Fruit fly (Drosophila melanogaster): ENCODE data around the gene CG31516.

CG31516 gene

DNA sequence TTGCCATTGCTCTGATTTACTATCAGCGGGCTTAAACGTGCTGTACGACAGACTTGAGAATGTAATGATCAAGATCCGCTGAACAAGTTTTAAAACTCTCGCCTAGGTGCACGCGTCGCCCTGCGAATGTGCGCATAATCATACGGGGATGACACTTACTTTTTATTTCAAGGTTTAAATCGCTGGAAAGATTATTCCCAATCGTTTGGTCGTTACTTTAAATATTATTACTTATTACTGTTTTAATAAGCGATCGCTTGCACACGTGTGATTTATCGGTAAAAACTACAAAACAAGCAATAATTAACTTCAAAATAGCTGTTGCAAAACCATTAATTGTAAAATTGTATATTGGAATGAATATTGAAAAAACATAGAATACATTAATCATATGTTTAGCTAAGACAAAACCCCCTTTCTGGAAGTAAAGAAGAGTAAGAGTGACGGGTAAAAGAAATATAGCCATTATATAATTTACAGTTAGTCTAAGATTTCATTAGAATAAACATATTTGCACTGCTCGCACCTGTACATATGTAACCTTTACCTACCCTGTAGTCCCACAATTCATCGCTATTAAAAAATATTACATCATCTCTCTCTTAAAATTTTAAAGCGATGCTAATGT is 9.3 kb upstream of the CG31516 start, which contains the start of gene DhpD (continued):
- peak; percentile 63 for TF ChIP-seq fd96Cb (tag; optimal IDR thresholded peaks at IDR 0.05)
- TF ChIP-seq CG32772 (GFP tag; IDR thresholded peaks at IDR 0.05): peak; percentile 39
- no peak for TF ChIP-seq CG10565 (GFP tag; optimal IDR thresholded peaks at IDR 0.05)
- peak; percentile 94 for TF ChIP-seq CG3995 (GFP tag; optimal IDR thresholded peaks at IDR 0.05)
- TF ChIP-seq maf-S (GFP tag; optimal IDR thresholded peaks at IDR 0.05): no peak
- TF ChIP-seq NC2β (GFP tag; optimal IDR thresholded peaks at IDR 0.05): no peak
- TF ChIP-seq CG4282 (GFP tag; optimal IDR thresholded peaks at IDR 0.05): no peak
- TF ChIP-seq Lhr (GFP tag; optimal IDR thresholded peaks at IDR 0.05): peak; percentile 4
- TF ChIP-seq Ravus (GFP tag; IDR thresholded peaks at IDR 0.05): no peak
- peak; percentile 75 for TF ChIP-seq Fer1 (GFP tag; optimal IDR thresholded peaks at IDR 0.05)
- TF ChIP-seq BEAF-32 (GFP tag; optimal IDR thresholded peaks at IDR 0.05): peak; percentile 26
- TF ChIP-seq shn (GFP tag; optimal IDR thresholded peaks at IDR 0.05): no peak
- peak; percentile 55 for TF ChIP-seq mam (GFP tag; optimal IDR thresholded peaks at IDR 0.05)
- peak; percentile 32; the same call in 1 of the 2 replicates for TF ChIP-seq Dref (GFP tag; IDR thresholded peaks at IDR 0.05)
- 0 out of 2 replicates have a peak, but pooled peaks have one; percentile 17 for TF ChIP-seq peb (GFP tag; IDR thresholded peaks at IDR 0.05)
- no peak for TF ChIP-seq CkIIα-i1 (GFP tag; IDR thresholded peaks at IDR 0.05)
- peak; percentile 35 for TF ChIP-seq CG30020 (tag; optimal IDR thresholded peaks at IDR 0.05)
- peak; percentile 53 for TF ChIP-seq CG6254 (GFP tag; optimal IDR thresholded peaks at IDR 0.05)
- TF ChIP-seq CG6272 (GFP tag; IDR thresholded peaks at IDR 0.05): peak; percentile 67; the same call in 1 of the 2 replicates
- TF ChIP-seq CG14441 (GFP tag; IDR thresholded peaks at IDR 0.05): peak; percentile 66; the same call in 1 of the 2 replicates
- TF ChIP-seq bigmax (GFP tag; optimal IDR thresholded peaks at IDR 0.05): no peak
- TF ChIP-seq Xbp1 (GFP tag; optimal IDR thresholded peaks at IDR 0.05): peak; percentile 68
- no peak for TF ChIP-seq CG9797 (GFP tag; optimal IDR thresholded peaks at IDR 0.05)
- TF ChIP-seq CG16815 (GFP tag; optimal IDR thresholded peaks at IDR 0.05): peak; percentile 41
- peak; percentile 91 for TF ChIP-seq ftz-f1 (GFP tag; optimal IDR thresholded peaks at IDR 0.05)
- TF ChIP-seq CG5245 (GFP tag; optimal IDR thresholded peaks at IDR 0.05): peak; percentile 46
- TF ChIP-seq CG8388 (GFP tag; optimal IDR thresholded peaks at IDR 0.05): peak; percentile 43
- TF ChIP-seq Lpt (GFP tag; optimal IDR thresholded peaks at IDR 0.05): no peak
- peak; percentile 87 for TF ChIP-seq Dbx (GFP tag; IDR thresholded peaks at IDR 0.05)
- TF ChIP-seq knrl (GFP tag; IDR thresholded peaks at IDR 0.05; ENCODE audit: partially characterized antibody): peak; percentile 85
- TF ChIP-seq luna (GFP tag; optimal IDR thresholded peaks at IDR 0.05): no peak
- TF ChIP-seq btn (GFP tag; optimal IDR thresholded peaks at IDR 0.05): no peak
- TF ChIP-seq emc (GFP tag; optimal IDR thresholded peaks at IDR 0.05): peak; percentile 27
- TF ChIP-seq Ada2b (GFP tag; IDR thresholded peaks at IDR 0.05): peak; percentile 57
- TF ChIP-seq grau (tag; optimal IDR thresholded peaks at IDR 0.05): peak; percentile 75
- peak; percentile 81 for TF ChIP-seq phol (tag; optimal IDR thresholded peaks at IDR 0.05)
- TF ChIP-seq cad (GFP tag; optimal IDR thresholded peaks at IDR 0.05): no peak
- TF ChIP-seq ase (GFP tag; IDR thresholded peaks at IDR 0.05): peak; percentile 61; the same call in 2 of the 3 replicates
- TF ChIP-seq sisA (GFP tag; IDR thresholded peaks at IDR 0.05): peak; percentile 69
- peak; percentile 15 for TF ChIP-seq pita (GFP tag; optimal IDR thresholded peaks at IDR 0.05)
- TF ChIP-seq org-1 (GFP tag; optimal IDR thresholded peaks at IDR 0.05): peak; percentile 6
- TF ChIP-seq dmrt11E (tag; optimal IDR thresholded peaks at IDR 0.05): no peak
- no peak for TF ChIP-seq CG1529 (GFP tag; optimal IDR thresholded peaks at IDR 0.05)
- peak; percentile 66; the same call in 1 of the 3 replicates for TF ChIP-seq H15 (GFP tag; IDR thresholded peaks at IDR 0.05)
- no peak for TF ChIP-seq CG10431 (GFP tag; optimal IDR thresholded peaks at IDR 0.05)
- no peak for TF ChIP-seq Vsx1 (GFP tag; optimal IDR thresholded peaks at IDR 0.05)
- no peak for TF ChIP-seq usp (GFP tag; optimal IDR thresholded peaks at IDR 0.05)
- TF ChIP-seq Nf-YB (GFP tag; optimal IDR thresholded peaks at IDR 0.05): no peak
- peak; percentile 58 for TF ChIP-seq CG4820 (GFP tag; optimal IDR thresholded peaks at IDR 0.05)
- 0 out of 2 replicates have a peak, but pooled peaks have one; percentile 33 for TF ChIP-seq ap (GFP tag; IDR thresholded peaks at IDR 0.05)
- TF ChIP-seq CG10654 (GFP tag; optimal IDR thresholded peaks at IDR 0.05): peak; percentile 45
